Fruit fly (Drosophila melanogaster) whole organism, embryonic: ENCODE results near the gene CG33784.

ENCODE experiments used
- Ada2b ChIP-seq: fragments of 200-800 bp; sonication (Bioruptor generic); IDR thresholded peaks from 2 replicates; pipeline ENCODE4 v1.3.6; 2022; ENCODE audit warnings: missing biosample characterization, missing genetic modification characterization
- BEAF-32 ChIP-seq: fragments of 200-800 bp; sonication (Bioruptor generic); optimal IDR thresholded peaks from 3 replicates; lab custom pipeline; 2017; ENCODE audit warnings: missing biosample characterization, missing genetic modification characterization, mild to moderate bottlenecking, moderate library complexity, missing genetic modification reagents
- Blimp-1 ChIP-seq: fragments of 200-800 bp; sonication (Bioruptor generic); optimal IDR thresholded peaks from 3 replicates; lab custom pipeline; 2018; ENCODE audit warnings: missing biosample characterization, missing genetic modification characterization, mild to moderate bottlenecking, moderate library complexity, missing genetic modification reagents
- BtbVII ChIP-seq: fragments of 200-800 bp; sonication (Bioruptor generic); optimal IDR thresholded peaks from 3 replicates; lab custom pipeline; 2017; ENCODE audit warnings: missing biosample characterization, mild to moderate bottlenecking, missing genetic modification characterization
- C15 ChIP-seq: fragments of 200-800 bp; sonication (Bioruptor generic); IDR thresholded peaks from 3 replicates; pipeline ENCODE4 v1.3.6; 2022; ENCODE audit warnings: missing biosample characterization, missing genetic modification characterization
- CG10267 ChIP-seq: fragments of 200-800 bp; sonication (Bioruptor generic); optimal IDR thresholded peaks from 2 replicates; lab custom pipeline; 2018; ENCODE audit warnings: missing biosample characterization, mild to moderate bottlenecking, missing genetic modification characterization, moderate library complexity
- CG11085 ChIP-seq: fragments of 200-800 bp; sonication (Bioruptor generic); IDR thresholded peaks from 2 replicates; pipeline ENCODE4 v1.3.6; 2022; ENCODE audit warnings: missing biosample characterization, missing genetic modification characterization
- CG11695 ChIP-seq: fragments of 200-800 bp; sonication (Bioruptor generic); IDR thresholded peaks from 3 replicates; pipeline ENCODE4 v1.3.6; 2022; ENCODE audit warnings: missing biosample characterization, missing genetic modification characterization
- CG12659 ChIP-seq: fragments of 200-800 bp; sonication (Bioruptor generic); optimal IDR thresholded peaks from 3 replicates; lab custom pipeline; 2017; ENCODE audit warnings: mild to moderate bottlenecking, missing biosample characterization, missing genetic modification reagents, missing genetic modification characterization
- CG13296 ChIP-seq: fragments of 200-800 bp; sonication (Bioruptor generic); optimal IDR thresholded peaks from 3 replicates; lab custom pipeline; 2018; ENCODE audit warnings: missing biosample characterization, mild to moderate bottlenecking, missing genetic modification characterization
- CG14667 ChIP-seq: fragments of 200-800 bp; sonication (Bioruptor generic); IDR thresholded peaks from 2 replicates; pipeline ENCODE4 v1.3.6; 2022; ENCODE audit warnings: missing biosample characterization, missing genetic modification characterization
- CG15269 ChIP-seq: fragments of 200-800 bp; sonication (Bioruptor generic); optimal IDR thresholded peaks from 2 replicates; lab custom pipeline; 2018; ENCODE audit warnings: missing biosample characterization, mild to moderate bottlenecking, missing genetic modification characterization, moderate library complexity
- CG1832 ChIP-seq: fragments of 200-800 bp; sonication (Bioruptor generic); optimal IDR thresholded peaks from 2 replicates; lab custom pipeline; 2017; ENCODE audit warnings: missing biosample characterization, mild to moderate bottlenecking, missing genetic modification characterization, inconsistent platforms
- CG18764 ChIP-seq: fragments of 200-800 bp; sonication (Bioruptor generic); optimal IDR thresholded peaks from 3 replicates; lab custom pipeline; 2016; ENCODE audit warnings: missing biosample characterization, missing genetic modification characterization
- CG2712 ChIP-seq: fragments of 200-800 bp; optimal IDR thresholded peaks from 3 replicates; lab custom pipeline; 2019; ENCODE audit warnings: missing biosample characterization, mild to moderate bottlenecking, missing genetic modification characterization, moderate library complexity
- CG3847 ChIP-seq: fragments of 200-800 bp; sonication (Bioruptor generic); IDR thresholded peaks from 2 replicates; pipeline ENCODE4 v1.3.6; 2022; ENCODE audit warnings: missing biosample characterization, missing genetic modification characterization
- CG5245 ChIP-seq: fragments of 200-800 bp; sonication (Bioruptor generic); optimal IDR thresholded peaks from 3 replicates; lab custom pipeline; 2016; ENCODE audit warnings: missing biosample characterization, missing genetic modification characterization
- CG7745 ChIP-seq: fragments of 200-800 bp; sonication (Bioruptor generic); optimal IDR thresholded peaks from 2 replicates; lab custom pipeline; 2018; ENCODE audit warnings: missing biosample characterization, mild to moderate bottlenecking, missing genetic modification characterization, moderate library complexity
- CG7928 ChIP-seq: fragments of 200-800 bp; sonication (Bioruptor generic); optimal IDR thresholded peaks from 2 replicates; lab custom pipeline; 2017; ENCODE audit warnings: missing biosample characterization, mild to moderate bottlenecking, missing genetic modification characterization
- CG8388 ChIP-seq: fragments of 200-800 bp; sonication (Bioruptor generic); optimal IDR thresholded peaks from 2 replicates; lab custom pipeline; 2019; ENCODE audit warnings: missing biosample characterization, mild to moderate bottlenecking, missing genetic modification characterization, moderate library complexity
- CG9437 ChIP-seq: fragments of 200-800 bp; sonication (Bioruptor generic); optimal IDR thresholded peaks from 2 replicates; lab custom pipeline; 2018; ENCODE audit warnings: missing biosample characterization, mild to moderate bottlenecking, missing genetic modification characterization
- CG9797 ChIP-seq: fragments of 200-800 bp; sonication (Bioruptor generic); optimal IDR thresholded peaks from 3 replicates; lab custom pipeline; 2018; ENCODE audit warnings: missing biosample characterization, mild to moderate bottlenecking, missing genetic modification characterization
- CoRest ChIP-seq: fragments of 200-800 bp; sonication (Bioruptor generic); optimal IDR thresholded peaks from 3 replicates; lab custom pipeline; 2018; ENCODE audit warnings: missing biosample characterization, mild to moderate bottlenecking, missing genetic modification characterization, moderate library complexity
- Drgx ChIP-seq: fragments of 200-800 bp; sonication (Bioruptor generic); IDR thresholded peaks from 2 replicates; pipeline ENCODE4 v1.3.6; 2022; ENCODE audit warnings: missing biosample characterization, missing genetic modification characterization
- Gsc ChIP-seq: fragments of 200-800 bp; sonication (Bioruptor generic); IDR thresholded peaks from 2 replicates; pipeline ENCODE4 v1.3.6; 2022; ENCODE audit warnings: missing biosample characterization, missing genetic modification characterization
- Hr51 ChIP-seq, 2 experiments: fragments of 200-800 bp; sonication (Bioruptor generic); optimal IDR thresholded peaks; 2 replicates in 1 of 2; 3 replicates in 1 of 2; lab custom pipeline; 2016 to 2018; ENCODE audit warnings: missing biosample characterization in 2 of 2, missing genetic modification characterization in 2 of 2, mild to moderate bottlenecking in 1 of 2, moderate library complexity in 1 of 2
- Max ChIP-seq: fragments of 200-800 bp; sonication (Bioruptor generic); optimal IDR thresholded peaks from 2 replicates; lab custom pipeline; 2016; ENCODE audit warnings: missing biosample characterization, mild to moderate bottlenecking, missing genetic modification characterization
- Nf-YC ChIP-seq: fragments of 200-800 bp; optimal IDR thresholded peaks from 3 replicates; lab custom pipeline; 2019; ENCODE audit warnings: missing biosample characterization, mild to moderate bottlenecking, missing genetic modification characterization, moderate library complexity
- Tbp ChIP-seq: fragments of >200 bp; optimal IDR thresholded peaks from 2 replicates; lab custom pipeline; 2018; ENCODE audit warnings: missing biosample characterization, missing genetic modification characterization
- YL-1 ChIP-seq: fragments of 200-800 bp; sonication (Bioruptor generic); optimal IDR thresholded peaks from 3 replicates; lab custom pipeline; 2017; ENCODE audit warnings: missing biosample characterization, mild to moderate bottlenecking, missing genetic modification characterization
- ab ChIP-seq: fragments of 200-800 bp; sonication (Bioruptor generic); optimal IDR thresholded peaks from 2 replicates; lab custom pipeline; 2016; ENCODE audit warnings: missing biosample characterization, missing genetic modification characterization
- amos ChIP-seq: fragments of 200-800 bp; sonication (Bioruptor generic); IDR thresholded peaks from 2 replicates; pipeline ENCODE4 v1.3.6; 2022; ENCODE audit warnings: missing biosample characterization, missing genetic modification characterization; ENCODE audit not compliant: partially characterized antibody
- crc ChIP-seq: fragments of 200-800 bp; sonication (Bioruptor generic); optimal IDR thresholded peaks from 2 replicates; lab custom pipeline; 2016; ENCODE audit warnings: missing biosample characterization, missing genetic modification characterization
- croc ChIP-seq: fragments of 200-800 bp; sonication (Bioruptor generic); conservative IDR thresholded peaks from 3 replicates; pipeline ENCODE4 v1.3.6; 2022; ENCODE audit warnings: missing biosample characterization, missing genetic modification characterization
- ewg ChIP-seq: fragments of 200-800 bp; sonication (Bioruptor generic); optimal IDR thresholded peaks from 3 replicates; lab custom pipeline; 2017; ENCODE audit warnings: mild to moderate bottlenecking, missing biosample characterization, missing genetic modification reagents, missing genetic modification characterization
- gcm ChIP-seq: fragments of 200-800 bp; sonication (Bioruptor generic); optimal IDR thresholded peaks from 2 replicates; lab custom pipeline; 2019; ENCODE audit warnings: missing biosample characterization, mild to moderate bottlenecking, missing genetic modification characterization, moderate library complexity
- gem ChIP-seq: fragments of 200-800 bp; sonication (Bioruptor generic); optimal IDR thresholded peaks from 2 replicates; lab custom pipeline; 2019; ENCODE audit warnings: missing biosample characterization, mild to moderate bottlenecking, missing genetic modification characterization, moderate library complexity
- jigr1 ChIP-seq: fragments of 200-800 bp; sonication (Bioruptor generic); IDR thresholded peaks from 3 replicates; pipeline ENCODE4 v1.3.6; 2022; ENCODE audit warnings: missing biosample characterization, missing genetic modification characterization
- lov ChIP-seq, 2 experiments: fragments of 200-800 bp in 1 of 2; fragments of >200 bp in 1 of 2; sonication (Bioruptor generic) in 1 of 2; IDR thresholded peaks in 1 of 2; optimal IDR thresholded peaks in 1 of 2; 2 replicates in 1 of 2; 3 replicates in 1 of 2; pipeline versions ENCODE4 v1.3.6 to Lab custom; 2017 to 2022; ENCODE audit warnings: missing biosample characterization in 1 of 2, missing genetic modification characterization in 1 of 2
- mam ChIP-seq: fragments of 200-800 bp; sonication (Bioruptor generic); optimal IDR thresholded peaks from 3 replicates; lab custom pipeline; 2016; ENCODE audit warnings: missing biosample characterization, missing genetic modification characterization
- nom ChIP-seq: fragments of 200-800 bp; sonication (Bioruptor generic); optimal IDR thresholded peaks from 2 replicates; lab custom pipeline; 2017; ENCODE audit warnings: missing biosample characterization, missing genetic modification characterization, mild to moderate bottlenecking, moderate library complexity, missing genetic modification reagents
- prd ChIP-seq, 3 experiments: fragments of >200 bp in 2 of 3; fragments of 200-800 bp in 1 of 3; sonication (Bioruptor generic) in 1 of 3; optimal IDR thresholded peaks in 2 of 3; IDR thresholded peaks in 1 of 3; 2 replicates in 2 of 3; 3 replicates in 1 of 3; pipeline versions ENCODE4 v1.3.6 to Lab custom; 2017 to 2022; ENCODE audit warnings: missing biosample characterization in 1 of 3, missing genetic modification characterization in 1 of 3
- rib ChIP-seq: fragments of 200-800 bp; sonication (Bioruptor generic); IDR thresholded peaks from 2 replicates; pipeline ENCODE4 v1.3.6; 2022; ENCODE audit warnings: missing biosample characterization, missing genetic modification characterization
- sd ChIP-seq: fragments of 200-800 bp; sonication (Bioruptor generic); optimal IDR thresholded peaks from 3 replicates; lab custom pipeline; 2018; ENCODE audit warnings: missing biosample characterization, mild to moderate bottlenecking, missing genetic modification characterization, moderate library complexity
- sna ChIP-seq: fragments of 200-800 bp; sonication (Bioruptor generic); IDR thresholded peaks from 2 replicates; pipeline ENCODE4 v1.3.6; 2022; ENCODE audit warnings: missing biosample characterization, missing genetic modification characterization; ENCODE audit not compliant: partially characterized antibody
- sqz ChIP-seq: fragments of 200-800 bp; sonication (Bioruptor generic); optimal IDR thresholded peaks from 3 replicates; lab custom pipeline; 2018; ENCODE audit warnings: missing biosample characterization, mild to moderate bottlenecking, missing genetic modification characterization
- trh ChIP-seq: fragments of 200-800 bp; sonication (Bioruptor generic); optimal IDR thresholded peaks from 2 replicates; lab custom pipeline; 2016; ENCODE audit warnings: missing biosample characterization, missing genetic modification characterization
- yki ChIP-seq: fragments of >200 bp; optimal IDR thresholded peaks from 3 replicates; lab custom pipeline; 2018

The CG33784 gene

dm6 chr3R:10109212-10109880, 41.6 kb downstream of the CG33784 start (continued):
- peak; percentile 57 for TF ChIP-seq nom (GFP tag; lab: Kevin White, UChicago)
- TF ChIP-seq ewg (GFP tag; lab: Kevin White, UChicago) = no peak
- no peak for TF ChIP-seq jigr1 (GFP tag; lab: Robert Waterston, UW)
- TF ChIP-seq sd (tag; lab: Kevin White, UChicago) = peak; percentile 89
- TF ChIP-seq CG11085 (GFP tag; lab: Robert Waterston, UW) = no peak
- no peak for TF ChIP-seq Tbp (GFP tag; lab: Kevin White, UChicago)
- peak; percentile 32 for TF ChIP-seq gcm
- no peak for TF ChIP-seq CG9437 (GFP tag; lab: Kevin White, UChicago)
- no peak for TF ChIP-seq Max (GFP tag; lab: Kevin White, UChicago)
- TF ChIP-seq CG10267 (tag; lab: Kevin White, UChicago) = no peak
- no peak for TF ChIP-seq CG7928 (GFP tag; lab: Kevin White, UChicago)
- TF ChIP-seq Nf-YC (tag; lab: Kevin White, UChicago) = no peak
- 0 out of 2 replicates have a peak, but pooled peaks have one; percentile 5 for TF ChIP-seq Ada2b (GFP tag; lab: Robert Waterston, UW)
- peak; percentile 39 for TF ChIP-seq CG1832 (GFP tag; lab: Kevin White, UChicago)
- TF ChIP-seq CG3847 (GFP tag; lab: Robert Waterston, UW) = no peak
- TF ChIP-seq Gsc (GFP tag; lab: Robert Waterston, UW) = no peak
- no peak for TF ChIP-seq croc (GFP tag; lab: Robert Waterston, UW)
- peak; percentile 71 for TF ChIP-seq Blimp-1 (GFP tag; lab: Kevin White, UChicago)
- TF ChIP-seq CG8388 (GFP tag; lab: Kevin White, UChicago) = no peak
- peak; percentile 16 for TF ChIP-seq CG15269 (tag; lab: Kevin White, UChicago)
- no peak for TF ChIP-seq lov (optimal IDR thresholded peaks at IDR 0.05; lab: Kevin White, UChicago)
- TF ChIP-seq lov (GFP tag; IDR thresholded peaks at IDR 0.05; lab: Robert Waterston, UW) = no peak
- TF ChIP-seq ab (GFP tag; lab: Kevin White, UChicago) = no peak
- TF ChIP-seq CG9797 = no peak
- peak; percentile 52; the same call in 1 of the 2 replicates for TF ChIP-seq Drgx
- no peak for TF ChIP-seq CG18764 (GFP tag; lab: Kevin White, UChicago)
- no peak for TF ChIP-seq CG2712 (tag; lab: Kevin White, UChicago)
- no peak for TF ChIP-seq CG14667 (GFP tag; lab: Robert Waterston, UW)
- peak; percentile 1 for TF ChIP-seq YL-1 (GFP tag; lab: Kevin White, UChicago)
- no peak for TF ChIP-seq BtbVII (GFP tag; lab: Kevin White, UChicago)
- no peak for TF ChIP-seq CG11695 (GFP tag; lab: Robert Waterston, UW)
- no peak for TF ChIP-seq CG5245 (GFP tag; lab: Kevin White, UChicago)
- no peak for TF ChIP-seq CG12659 (GFP tag; lab: Kevin White, UChicago)
- TF ChIP-seq rib (GFP tag; lab: Robert Waterston, UW) = no peak
- TF ChIP-seq prd (optimal IDR thresholded peaks at IDR 0.05; lab: Kevin White, UChicago) = no peak
- 0 out of 3 replicates have a peak, but pooled peaks have one; percentile 16 for TF ChIP-seq prd (GFP tag; IDR thresholded peaks at IDR 0.05; lab: Robert Waterston, UW)
- TF ChIP-seq C15 (GFP tag; lab: Robert Waterston, UW) = no peak
- TF ChIP-seq trh (GFP tag; lab: Kevin White, UChicago) = no peak
- peak; percentile 92 for TF ChIP-seq yki (lab: Kevin White, UChicago)
- no peak for TF ChIP-seq CG13296
- TF ChIP-seq Hr51 (GFP tag; optimal IDR thresholded peaks at IDR 0.05; lab: Kevin White, UChicago) = no peak
- TF ChIP-seq amos = peak; percentile 19; the same call in 1 of the 2 replicates
- TF ChIP-seq mam (GFP tag; lab: Kevin White, UChicago) = no peak
- TF ChIP-seq sna (GFP tag; lab: Robert Waterston, UW) = peak; percentile 33; the same call in 1 of the 2 replicates
- no peak for TF ChIP-seq CG7745 (tag; lab: Kevin White, UChicago)
- peak; percentile 78 for TF ChIP-seq sqz
- no peak for TF ChIP-seq BEAF-32 (GFP tag; lab: Kevin White, UChicago)
- no peak for TF ChIP-seq CoRest (tag; lab: Kevin White, UChicago)
- no peak for TF ChIP-seq crc (GFP tag; lab: Kevin White, UChicago)
- peak; percentile 6 for TF ChIP-seq gem (tag; lab: Kevin White, UChicago)
